Worm (Caenorhabditis elegans) whole organism, young adult: ENCODE measurements around the gene C25H3.15.
"Not testable (repeated sequence)": the region's sequence is repeated elsewhere in the genome, so short reads cannot be mapped to it uniquely, and the experiment has no call there.

Source experiments
- F52B5.7 ChIP-seq: sonication (generic microtip); optimal IDR thresholded peaks from 2 replicates; lab custom pipeline; 2016; ENCODE audit warnings: mild to moderate bottlenecking, missing genetic modification characterization, missing compliant biosample characterization
- F57A8.1 ChIP-seq: fragments of 200-800 bp; sonication (Bioruptor generic); optimal IDR thresholded peaks from 2 replicates; lab custom pipeline; 2018; ENCODE audit warnings: mild to moderate bottlenecking, missing genetic modification characterization, moderate library complexity, missing compliant biosample characterization
- Y67H2A.10 ChIP-seq: fragments of 200-800 bp; sonication (Bioruptor generic); conservative IDR thresholded peaks from 2 replicates; pipeline ENCODE4 v1.3.6; 2022; ENCODE audit warnings: missing genetic modification reagents, missing genetic modification characterization, missing compliant biosample characterization
- ama-1 ChIP-seq, 3 experiments: fragments of 150-350 bp in 1 of 3; sonication (generic microtip) in 2 of 3; optimal IDR thresholded peaks; 2 replicates each; lab custom pipeline; 2014 to 2018; ENCODE audit warnings: missing biosample characterization in 2 of 3, missing genetic modification characterization in 2 of 3, missing genetic modification reagents in 2 of 3
- athp-1 ChIP-seq: sonication (generic microtip); optimal IDR thresholded peaks from 2 replicates; lab custom pipeline; 2017; ENCODE audit warnings: mild to moderate bottlenecking, missing genetic modification characterization, missing compliant biosample characterization
- bed-2 ChIP-seq: fragments of 200-800 bp; sonication (Bioruptor generic); IDR thresholded peaks from 2 replicates; pipeline ENCODE4 v1.3.6; 2022; ENCODE audit warnings: missing genetic modification reagents, missing genetic modification characterization, missing compliant biosample characterization
- ceh-58 ChIP-seq: fragments of 200-800 bp; sonication (Bioruptor generic); IDR thresholded peaks from 2 replicates; pipeline ENCODE4 v1.3.6; 2022; ENCODE audit warnings: missing genetic modification characterization, missing compliant biosample characterization
- die-1 ChIP-seq: sonication (generic microtip); optimal IDR thresholded peaks from 2 replicates; lab custom pipeline; 2016; ENCODE audit warnings: missing genotype, mild to moderate bottlenecking, missing genetic modification characterization, missing compliant biosample characterization
- efl-1 ChIP-seq: fragments of 150-350 bp; optimal IDR thresholded peaks from 2 replicates; lab custom pipeline; 2014; ENCODE audit warnings: missing biosample characterization, missing genetic modification reagents, missing genetic modification characterization
- egl-18 ChIP-seq: fragments of 200-800 bp; sonication (Bioruptor generic); IDR thresholded peaks from 2 replicates; pipeline ENCODE4 v1.3.6; 2022; ENCODE audit warnings: missing genetic modification reagents, missing genetic modification characterization, missing compliant biosample characterization
- egrh-3 ChIP-seq: fragments of 200-800 bp; sonication (Bioruptor generic); IDR thresholded peaks from 2 replicates; pipeline ENCODE4 v1.3.6; 2022; ENCODE audit warnings: missing genetic modification reagents, missing genetic modification characterization, missing compliant biosample characterization
- ets-4 ChIP-seq: fragments of 200-800 bp; sonication (Bioruptor generic); optimal IDR thresholded peaks from 2 replicates; lab custom pipeline; 2018; ENCODE audit warnings: mild to moderate bottlenecking, missing genetic modification characterization, missing compliant biosample characterization
- fkh-3 ChIP-seq: sonication (generic microtip); optimal IDR thresholded peaks from 2 replicates; lab custom pipeline; 2016; ENCODE audit warnings: mild to moderate bottlenecking, missing genetic modification characterization, missing compliant biosample characterization
- hmg-1.2 ChIP-seq: fragments of 200-800 bp; sonication (Bioruptor generic); IDR thresholded peaks from 2 replicates; pipeline ENCODE4 v1.3.6; 2022; ENCODE audit warnings: missing genetic modification reagents, missing genetic modification characterization, missing compliant biosample characterization
- hmg-20 ChIP-seq: fragments of 200-800 bp; sonication (Bioruptor generic); IDR thresholded peaks from 2 replicates; pipeline ENCODE4 v1.3.6; 2022; ENCODE audit warnings: missing genetic modification reagents, missing genetic modification characterization, missing compliant biosample characterization
- hrde-1 ChIP-seq: sonication (generic microtip); optimal IDR thresholded peaks from 2 replicates; lab custom pipeline; 2016; ENCODE audit warnings: missing genetic modification characterization, mild to moderate bottlenecking, missing compliant biosample characterization, moderate library complexity, missing genotype, missing genetic modification reagents, borderline replicate concordance
- lag-1 ChIP-seq: fragments of 200-800 bp; sonication (Bioruptor generic); IDR thresholded peaks from 2 replicates; pipeline ENCODE4 v1.3.6; 2022; ENCODE audit warnings: missing genetic modification reagents, missing genetic modification characterization, missing compliant biosample characterization
- lin-26 ChIP-seq: fragments of 200-800 bp; sonication (Bioruptor generic); IDR thresholded peaks from 2 replicates; pipeline ENCODE4 v1.3.6; 2022; ENCODE audit warnings: missing genetic modification reagents, missing genetic modification characterization, missing compliant biosample characterization
- lsl-1 ChIP-seq: fragments of 200-800 bp; sonication (Bioruptor generic); optimal IDR thresholded peaks from 2 replicates; lab custom pipeline; 2018; ENCODE audit warnings: mild to moderate bottlenecking, missing genetic modification characterization, moderate library complexity, missing compliant biosample characterization
- lsy-27 ChIP-seq: sonication (generic microtip); optimal IDR thresholded peaks from 2 replicates; lab custom pipeline; 2017; ENCODE audit warnings: missing genetic modification characterization, mild to moderate bottlenecking, missing compliant biosample characterization, antibody characterized with exemption, missing genotype, borderline replicate concordance; ENCODE audit not compliant: insufficient read depth
- madf-10 ChIP-seq: sonication (generic microtip); optimal IDR thresholded peaks from 2 replicates; lab custom pipeline; 2016; ENCODE audit warnings: mild to moderate bottlenecking, missing genetic modification characterization, missing compliant biosample characterization
- nhr-120 ChIP-seq: fragments of 200-800 bp; sonication (Bioruptor generic); IDR thresholded peaks from 2 replicates; pipeline ENCODE4 v1.3.6; 2022; ENCODE audit warnings: missing genetic modification characterization, missing compliant biosample characterization
- nhr-27 ChIP-seq: fragments of 200-800 bp; sonication (Bioruptor generic); optimal IDR thresholded peaks from 2 replicates; lab custom pipeline; 2018; ENCODE audit warnings: mild to moderate bottlenecking, missing genetic modification characterization, moderate library complexity, missing compliant biosample characterization
- snpc-1.1 ChIP-seq: sonication (generic microtip); optimal IDR thresholded peaks from 2 replicates; lab custom pipeline; 2017; ENCODE audit warnings: missing genetic modification characterization, mild to moderate bottlenecking, missing compliant biosample characterization, antibody characterized with exemption, moderate library complexity, missing genotype, missing genetic modification reagents; ENCODE audit not compliant: insufficient read depth
- snpc-4 ChIP-seq, 5 experiments: fragments of 150-350 bp in 1 of 5; sonication (generic microtip) in 4 of 5; optimal IDR thresholded peaks; 2 replicates each; lab custom pipeline; 2014 to 2018; ENCODE audit warnings: missing genetic modification characterization in 5 of 5, missing biosample characterization in 3 of 5, antibody characterized with exemption in 2 of 5, mild to moderate bottlenecking in 2 of 5, missing compliant biosample characterization in 2 of 5, missing genotype in 2 of 5, moderate library complexity in 2 of 5, missing genetic modification reagents in 1 of 5
- somi-1 ChIP-seq: fragments of 200-800 bp; sonication (Bioruptor generic); optimal IDR thresholded peaks from 2 replicates; lab custom pipeline; 2018; ENCODE audit warnings: mild to moderate bottlenecking, missing genetic modification characterization, missing compliant biosample characterization
- sptf-2 ChIP-seq: fragments of 200-800 bp; sonication (Bioruptor generic); optimal IDR thresholded peaks from 2 replicates; lab custom pipeline; 2018; ENCODE audit warnings: mild to moderate bottlenecking, missing genetic modification characterization, missing compliant biosample characterization
- tlf-1 ChIP-seq: fragments of 200-800 bp; sonication (Bioruptor generic); optimal IDR thresholded peaks from 2 replicates; lab custom pipeline; 2018; ENCODE audit warnings: mild to moderate bottlenecking, missing genetic modification characterization, missing compliant biosample characterization
- unc-130 ChIP-seq: sonication (generic microtip); optimal IDR thresholded peaks from 2 replicates; lab custom pipeline; 2016; ENCODE audit warnings: missing genetic modification reagents, missing genetic modification characterization, missing compliant biosample characterization
- xnd-1 ChIP-seq: sonication (generic microtip); optimal IDR thresholded peaks from 2 replicates; lab custom pipeline; 2016; ENCODE audit warnings: missing genotype, missing genetic modification reagents, missing genetic modification characterization, missing compliant biosample characterization
- zim-3 ChIP-seq: sonication (generic microtip); optimal IDR thresholded peaks from 2 replicates; lab custom pipeline; 2017; ENCODE audit warnings: mild to moderate bottlenecking, missing genetic modification characterization, moderate library complexity, missing compliant biosample characterization
- ztf-25 ChIP-seq: fragments of 200-800 bp; sonication (Bioruptor generic); IDR thresholded peaks from 2 replicates; pipeline ENCODE4 v1.3.6; 2022; ENCODE audit warnings: missing genetic modification reagents, missing genetic modification characterization, missing compliant biosample characterization
- ztf-26 ChIP-seq: sonication (generic microtip); optimal IDR thresholded peaks from 2 replicates; lab custom pipeline; 2017; ENCODE audit warnings: missing genetic modification characterization, missing compliant biosample characterization
- ztf-28 ChIP-seq: fragments of 200-800 bp; sonication (Bioruptor generic); IDR thresholded peaks from 2 replicates; pipeline ENCODE4 v1.3.6; 2022; ENCODE audit warnings: missing genetic modification reagents, missing genetic modification characterization, missing compliant biosample characterization

Gene C25H3.15

DNA sequence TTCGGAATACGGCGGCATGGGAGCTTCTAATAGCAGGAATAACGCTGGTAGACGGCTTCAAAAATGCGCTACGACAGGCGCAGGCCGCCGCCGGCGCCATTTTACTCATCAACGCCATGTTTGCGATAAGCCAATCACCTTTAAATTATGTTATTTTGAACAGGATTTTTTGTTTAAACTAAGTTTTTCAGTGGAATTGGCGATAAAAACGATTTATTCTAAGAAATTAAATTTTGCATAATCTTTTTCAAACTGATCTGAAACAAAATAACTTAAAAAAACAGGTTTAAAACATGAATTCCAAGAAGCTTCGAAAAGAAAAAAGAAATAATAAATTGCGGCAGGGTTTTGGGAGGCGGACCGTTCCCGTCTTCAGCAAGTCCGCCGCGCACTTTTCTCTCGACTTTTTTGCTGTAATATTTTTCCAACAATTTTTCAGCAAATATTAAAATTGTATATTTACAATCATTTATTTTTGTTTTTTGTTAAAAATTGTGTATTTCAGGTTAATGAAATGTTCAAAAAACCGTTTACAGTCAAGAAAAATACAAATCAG is 26.2 kb downstream of the C25H3.15 start, which contains the start of the genes ndub-5 and eif-2D:
ndub-5 (minus strand) TSS at position 138 of the 556 bp plus-strand sequence.
eif-2D (plus strand) TSS at position 506 of the 556 bp plus-strand sequence.
- TF ChIP-seq egl-18 = no peak
- no peak for TF ChIP-seq snpc-4 (GFP tag; optimal IDR thresholded peaks at IDR 0.05; lab: Kevin White, UChicago)
- TF ChIP-seq snpc-4 (tag; optimal IDR thresholded peaks at IDR 0.05; lab: Kevin White, UChicago) = peak in 1 of 4 experiments; percentile 23
- peak; percentile 2 for TF ChIP-seq snpc-1.1 (tag; lab: Kevin White, UChicago)
- TF ChIP-seq, all 124 proteins: peak for 2

DNA sequence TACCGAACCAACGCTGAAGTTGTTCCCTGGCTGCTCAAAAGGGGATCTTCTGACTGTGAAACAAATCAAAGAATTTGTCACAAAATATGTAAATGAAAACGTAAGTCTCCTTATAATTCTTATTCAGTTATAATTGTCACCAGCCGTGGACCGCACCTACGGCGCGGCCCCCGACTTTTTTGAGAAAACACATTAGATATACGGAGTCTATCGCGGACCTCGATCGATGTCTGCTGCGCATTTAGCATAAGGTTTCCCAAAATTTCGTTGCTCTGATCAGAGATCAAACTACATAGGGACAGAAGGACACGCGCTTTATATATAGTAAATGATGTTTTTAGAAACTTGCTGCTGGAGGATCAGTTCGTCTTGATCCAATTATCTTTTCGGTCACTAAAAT is 27.8 kb downstream of the C25H3.15 start:
- not testable (repeated sequence) for TF ChIP-seq snpc-4 (GFP tag; optimal IDR thresholded peaks at IDR 0.05; lab: Kevin White, UChicago)
- TF ChIP-seq snpc-4 (tag; optimal IDR thresholded peaks at IDR 0.05; lab: Kevin White, UChicago) (peak in 2 of 4 experiments; percentile 64 to 82), snpc-1.1 (tag; lab: Kevin White, UChicago) (peak; percentile 56)
- TF ChIP-seq, all 124 proteins: peak for 2; not testable (repeated sequence) for 122

DNA sequence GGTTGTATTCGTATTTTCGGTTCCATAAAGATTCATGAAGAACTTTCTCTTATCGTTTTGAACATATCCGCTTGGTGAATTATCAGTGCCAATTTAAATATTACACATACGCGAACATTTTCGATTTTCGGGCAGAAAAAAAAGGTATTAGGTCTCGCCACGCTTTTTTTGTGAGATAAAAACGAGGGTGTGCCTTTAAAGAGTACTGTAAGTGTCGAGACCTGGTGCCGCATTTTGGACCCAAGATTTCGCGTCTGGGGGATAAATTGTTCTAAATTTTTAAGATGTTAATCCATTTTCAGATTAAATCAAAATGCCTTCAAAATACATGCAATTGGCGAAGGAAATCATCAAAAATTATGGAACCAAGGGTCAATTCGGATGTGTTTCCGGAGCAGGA is 28.8 kb downstream of the C25H3.15 start, which contains the start of gene C25H3.3:
C25H3.3 (plus strand) TSS at position 301 of the 400 bp plus-strand sequence.
- TF ChIP-seq madf-10 (tag; lab: Kevin White, UChicago) = no peak
- no peak for TF ChIP-seq ets-4 (GFP tag; lab: Kevin White, UChicago)
- TF ChIP-seq lsy-27 = no peak
- TF ChIP-seq nhr-27 (tag; lab: Kevin White, UChicago) = no peak
- TF ChIP-seq F57A8.1 (GFP tag; lab: Kevin White, UChicago) = no peak
- TF ChIP-seq ztf-28 (GFP tag; lab: Robert Waterston, UW) = no peak
- no peak for TF ChIP-seq ztf-26
- TF ChIP-seq Y67H2A.10 (GFP tag; lab: Robert Waterston, UW) = no peak
- TF ChIP-seq die-1 (tag; lab: Kevin White, UChicago) = no peak
- TF ChIP-seq egrh-3 (GFP tag; lab: Robert Waterston, UW) = no peak
- no peak for TF ChIP-seq somi-1 (GFP tag; lab: Kevin White, UChicago)

DNA sequence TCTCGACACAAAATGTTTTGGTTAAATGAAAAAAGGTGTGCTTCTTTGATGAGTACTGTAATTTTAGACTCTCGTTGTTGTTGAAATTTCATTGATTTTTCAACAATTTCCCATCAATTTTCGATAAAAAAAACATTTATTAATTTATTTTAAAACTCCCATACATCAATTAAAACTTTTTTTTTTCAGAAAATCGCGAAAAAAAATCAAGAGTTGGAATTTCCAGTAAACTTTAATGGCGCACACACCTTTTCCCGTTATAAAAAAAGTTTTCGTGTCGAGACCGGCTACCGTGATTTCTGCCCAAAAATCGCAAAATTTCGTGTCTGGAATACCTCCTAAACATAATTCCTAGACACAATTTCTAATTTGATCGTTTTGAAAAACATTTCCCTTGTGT is 29.7 kb downstream of the C25H3.15 start, which contains the start of gene C25H3.14:
C25H3.14 (plus strand) TSS at position 301 of the 400 bp plus-strand sequence.
- no peak for TF ChIP-seq zim-3
- no peak for TF ChIP-seq unc-130 (GFP tag; lab: Kevin White, UChicago)
- no peak for TF ChIP-seq hmg-1.2 (GFP tag; lab: Robert Waterston, UW)
- TF ChIP-seq sptf-2 (GFP tag; lab: Kevin White, UChicago) = no peak
- no peak for TF ChIP-seq athp-1 (tag; lab: Kevin White, UChicago)
- TF ChIP-seq nhr-120 (GFP tag; lab: Robert Waterston, UW) = no peak
- TF ChIP-seq ceh-58 (GFP tag; lab: Robert Waterston, UW) = no peak
- no peak for TF ChIP-seq F52B5.7

DNA sequence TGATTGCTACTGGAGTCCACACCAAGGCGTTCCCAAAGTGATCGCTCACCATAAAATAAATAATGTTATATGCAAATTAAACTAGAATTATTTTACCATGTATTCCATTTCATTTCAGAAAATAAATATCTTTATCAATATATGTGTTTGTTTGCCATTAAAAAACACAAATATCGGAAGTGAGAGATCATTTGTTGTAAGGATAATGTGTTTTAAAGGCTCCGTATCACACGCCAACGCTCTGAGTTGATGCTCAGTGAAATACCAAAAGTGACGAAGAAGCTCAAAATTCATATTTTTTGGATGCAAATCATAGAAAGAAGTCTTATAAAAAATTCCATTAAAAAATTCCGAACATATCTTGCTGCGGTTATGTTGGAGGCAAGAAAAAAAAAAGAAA is 31.1 kb downstream of the C25H3.15 start:
- no peak for TF ChIP-seq somi-1 (GFP tag; lab: Kevin White, UChicago)
- TF ChIP-seq lsy-27 = no peak

DNA sequence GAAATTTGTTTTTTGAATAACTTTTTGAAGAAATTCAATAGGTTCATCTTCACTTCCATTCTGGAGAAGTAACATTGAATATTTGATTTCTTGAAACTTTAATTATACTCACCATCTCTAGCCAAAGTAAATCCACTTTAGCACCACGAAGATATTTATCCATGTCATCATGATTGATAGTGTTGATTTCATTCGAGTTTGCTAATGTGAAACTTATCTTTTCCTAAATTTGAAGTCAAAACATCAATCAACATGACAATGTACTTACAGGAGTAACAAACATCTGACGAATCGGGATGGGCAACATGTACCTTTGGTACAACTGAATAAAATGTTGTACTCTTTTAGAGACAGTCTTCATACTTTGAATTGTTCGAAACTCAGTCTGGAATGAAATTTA is 32.2 kb downstream of the C25H3.15 start:
- TF ChIP-seq xnd-1 = no peak
- TF ChIP-seq ztf-25 (GFP tag; lab: Robert Waterston, UW) = no peak
- TF ChIP-seq lag-1 (GFP tag; lab: Robert Waterston, UW) = no peak
- TF ChIP-seq fkh-3 (tag; lab: Kevin White, UChicago) = no peak
- no peak for TF ChIP-seq nhr-120 (GFP tag; lab: Robert Waterston, UW)
- TF ChIP-seq bed-2 (GFP tag; lab: Robert Waterston, UW) = no peak
- no peak for TF ChIP-seq hrde-1 (tag; lab: Kevin White, UChicago)
- no peak for TF ChIP-seq tlf-1 (GFP tag; lab: Kevin White, UChicago)
- no peak for TF ChIP-seq efl-1 (GFP tag; lab: Kevin White, UChicago)
- no peak for TF ChIP-seq ama-1 (optimal IDR thresholded peaks at IDR 0.05; lab: Kevin White, UChicago)
- TF ChIP-seq ama-1 (GFP tag; optimal IDR thresholded peaks at IDR 0.05; lab: Kevin White, UChicago) = no peak
- TF ChIP-seq hmg-20 (GFP tag; lab: Robert Waterston, UW) = no peak
- no peak for TF ChIP-seq lsl-1 (GFP tag; lab: Kevin White, UChicago)
- TF ChIP-seq lin-26 = no peak
- TF ChIP-seq, all 124 proteins: peak for 0
